Fruit fly (Drosophila melanogaster) whole organism, adult: ENCODE data around the gene Csl4.

Experiments used
- CG11617 ChIP-seq: fragments of 200-800 bp; sonication (Bioruptor generic); optimal IDR thresholded peaks from 2 replicates; lab custom pipeline; 2017; ENCODE audit warnings: mild to moderate bottlenecking, missing biosample characterization, missing genetic modification reagents, missing genetic modification characterization
- CG12768 ChIP-seq: fragments of 200-800 bp; sonication (Bioruptor generic); optimal IDR thresholded peaks from 2 replicates; lab custom pipeline; 2017; ENCODE audit warnings: missing biosample characterization, missing genetic modification characterization, mild to moderate bottlenecking, moderate library complexity, missing genetic modification reagents
- CG14711 ChIP-seq: fragments of 200-800 bp; sonication (Bioruptor generic); optimal IDR thresholded peaks from 2 replicates; lab custom pipeline; 2018; ENCODE audit warnings: missing biosample characterization, mild to moderate bottlenecking, missing genetic modification characterization, moderate library complexity
- CG1620 ChIP-seq: fragments of 200-800 bp; sonication (Bioruptor generic); optimal IDR thresholded peaks from 2 replicates; lab custom pipeline; 2016; ENCODE audit warnings: missing biosample characterization, missing genetic modification characterization
- CG33017 ChIP-seq: fragments of 200-800 bp; sonication (Bioruptor generic); optimal IDR thresholded peaks from 2 replicates; lab custom pipeline; 2018; ENCODE audit warnings: missing biosample characterization, mild to moderate bottlenecking, missing genetic modification characterization, moderate library complexity
- CG5204 ChIP-seq: fragments of 200-800 bp; sonication (Bioruptor generic); optimal IDR thresholded peaks from 2 replicates; lab custom pipeline; 2016; ENCODE audit warnings: missing biosample characterization, missing genetic modification characterization
- CG7045 ChIP-seq: fragments of 200-800 bp; sonication (Bioruptor generic); optimal IDR thresholded peaks from 2 replicates; lab custom pipeline; 2017; ENCODE audit warnings: missing biosample characterization, mild to moderate bottlenecking, missing genetic modification characterization
- CG7101 ChIP-seq: fragments of 200-800 bp; sonication (Bioruptor generic); optimal IDR thresholded peaks from 2 replicates; lab custom pipeline; 2018; ENCODE audit warnings: missing biosample characterization, mild to moderate bottlenecking, missing genetic modification characterization, moderate library complexity
- Clk ChIP-seq: fragments of 200-800 bp; sonication (Bioruptor generic); optimal IDR thresholded peaks from 2 replicates; lab custom pipeline; 2017; ENCODE audit warnings: missing biosample characterization, missing genetic modification characterization
- Crg-1 ChIP-seq: fragments of 200-800 bp; sonication (Bioruptor generic); optimal IDR thresholded peaks from 2 replicates; lab custom pipeline; 2016; ENCODE audit warnings: missing biosample characterization, missing genetic modification characterization
- Hr96 ChIP-seq: fragments of 200-800 bp; sonication (Bioruptor generic); optimal IDR thresholded peaks from 2 replicates; lab custom pipeline; 2016; ENCODE audit warnings: missing biosample characterization, missing genetic modification characterization
- Mnt ChIP-seq: fragments of 200-800 bp; sonication (Bioruptor generic); optimal IDR thresholded peaks from 2 replicates; lab custom pipeline; 2016; ENCODE audit warnings: missing biosample characterization, mild to moderate bottlenecking, missing genetic modification characterization
- bab1 ChIP-seq: fragments of 200-800 bp; sonication (Bioruptor generic); optimal IDR thresholded peaks from 3 replicates; lab custom pipeline; 2019; ENCODE audit warnings: missing biosample characterization, mild to moderate bottlenecking, missing genetic modification characterization, moderate library complexity
- cic ChIP-seq: fragments of 200-800 bp; sonication (Bioruptor generic); optimal IDR thresholded peaks from 2 replicates; lab custom pipeline; 2017; ENCODE audit warnings: missing biosample characterization, mild to moderate bottlenecking, missing genetic modification characterization, moderate library complexity
- cnc ChIP-seq, 2 experiments: fragments of >200 bp; optimal IDR thresholded peaks; 2 replicates each; lab custom pipeline; 2017
- kay ChIP-seq: fragments of 200-800 bp; sonication (Bioruptor generic); peaks from one replicate; lab custom pipeline; 2016; ENCODE audit warnings: missing biosample characterization, missing genetic modification characterization, borderline replicate concordance
- ovo ChIP-seq: fragments of 200-800 bp; sonication (Bioruptor generic); optimal IDR thresholded peaks from 2 replicates; lab custom pipeline; 2016; ENCODE audit warnings: missing biosample characterization, missing genetic modification characterization
- pad ChIP-seq: fragments of 200-800 bp; sonication (Bioruptor generic); optimal IDR thresholded peaks from 3 replicates; lab custom pipeline; 2017; ENCODE audit warnings: missing biosample characterization, missing genetic modification characterization, mild to moderate bottlenecking, moderate library complexity, missing genetic modification reagents
- tj ChIP-seq: fragments of 200-800 bp; sonication (Bioruptor generic); optimal IDR thresholded peaks from 3 replicates; lab custom pipeline; 2017; ENCODE audit warnings: missing biosample characterization, mild to moderate bottlenecking, missing genetic modification characterization, moderate library complexity
- toe ChIP-seq: fragments of 200-800 bp; sonication (Bioruptor generic); optimal IDR thresholded peaks from 2 replicates; lab custom pipeline; 2016; ENCODE audit warnings: missing biosample characterization, missing genetic modification characterization

Gene Csl4

dm6 chr2L:11121614-11122013 lies 1.8 kb downstream of the Csl4 start, which contains the start of gene Dnaaf4:
Dnaaf4 (minus strand) TSS chr2L:11121714.
- TF ChIP-seq CG12768 (GFP tag; lab: Kevin White, UChicago), result no peak
- TF ChIP-seq tj (GFP tag; lab: Kevin White, UChicago), result no peak
- no peak for TF ChIP-seq kay (GFP tag; lab: Kevin White, UChicago)
- no peak for TF ChIP-seq CG33017
- TF ChIP-seq bab1, result no peak
- no peak for TF ChIP-seq Mnt (GFP tag; lab: Kevin White, UChicago)
- TF ChIP-seq toe (GFP tag; lab: Kevin White, UChicago), result no peak
- TF ChIP-seq cic (GFP tag; lab: Kevin White, UChicago), result no peak
- no peak for TF ChIP-seq ovo (GFP tag; lab: Kevin White, UChicago)
- no peak for TF ChIP-seq Clk
- TF ChIP-seq cnc (optimal IDR thresholded peaks at IDR 0.05; lab: Kevin White, UChicago), result no peak
- TF ChIP-seq CG5204 (GFP tag; lab: Kevin White, UChicago), result no peak
- no peak for TF ChIP-seq pad
- no peak for TF ChIP-seq CG7101 (tag; lab: Kevin White, UChicago)
- no peak for TF ChIP-seq Crg-1 (GFP tag; lab: Kevin White, UChicago)
- TF ChIP-seq Hr96 (GFP tag; lab: Kevin White, UChicago), result no peak

- peak; percentile 22 for TF ChIP-seq bab1
- peak; percentile 9 for TF ChIP-seq Mnt (GFP tag; lab: Kevin White, UChicago)
- TF ChIP-seq toe (GFP tag; lab: Kevin White, UChicago), result no peak
- TF ChIP-seq ovo (GFP tag; lab: Kevin White, UChicago), result no peak
- TF ChIP-seq tj (GFP tag; lab: Kevin White, UChicago), result peak; percentile 1
- TF ChIP-seq CG14711 (tag; lab: Kevin White, UChicago), result peak; percentile 3
Measured at dm6 chr2L:11119966-11120517, 3.3 kb downstream of the Csl4 start, which contains the start of gene CG6230. CG6230 (minus strand) TSS chr2L:11120319.

DNA sequence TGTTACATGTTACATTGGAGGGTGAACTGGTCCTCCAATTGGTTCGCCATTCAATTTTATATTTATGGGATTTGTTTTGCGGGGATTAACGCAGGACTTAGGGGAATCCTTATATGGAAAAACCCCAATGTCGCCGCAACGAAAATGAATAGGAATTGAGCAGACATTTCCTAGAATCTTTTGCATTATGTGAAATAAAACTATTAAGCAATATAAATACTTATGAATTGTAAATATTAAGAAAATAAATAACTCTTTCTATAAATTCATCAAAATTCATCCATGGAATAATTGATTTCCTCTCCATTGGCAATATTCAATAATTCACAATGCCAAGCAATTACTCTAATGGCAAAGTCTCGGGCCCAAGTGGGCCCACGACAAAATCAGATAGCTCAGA lies 9.7 kb downstream of the Csl4 start, which contains the start of gene Gr32a:
Gene Gr32a, plus strand, starts transcription at position 301 of the 400 bp plus-strand sequence.
- TF ChIP-seq CG5204 (GFP tag; lab: Kevin White, UChicago) (no peak), tj (GFP tag; lab: Kevin White, UChicago) (no peak), CG11617 (GFP tag; lab: Kevin White, UChicago) (no peak), cic (GFP tag; lab: Kevin White, UChicago) (no peak), CG33017 (no peak)

- peak; percentile 63 for TF ChIP-seq CG7045
- peak; percentile 50 for TF ChIP-seq pad
- no peak for TF ChIP-seq Crg-1 (GFP tag; lab: Kevin White, UChicago)
- TF ChIP-seq bab1, result peak; percentile 65
- TF ChIP-seq CG14711 (tag; lab: Kevin White, UChicago), result peak; percentile 51
- TF ChIP-seq CG33017, result peak; percentile 65
- peak; percentile 47 for TF ChIP-seq CG11617 (GFP tag; lab: Kevin White, UChicago)
- TF ChIP-seq Mnt (GFP tag; lab: Kevin White, UChicago), result no peak
- peak; percentile 37 for TF ChIP-seq Clk
- TF ChIP-seq cnc (optimal IDR thresholded peaks at IDR 0.05; lab: Kevin White, UChicago), result no peak
- peak; percentile 59 for TF ChIP-seq CG7101 (tag; lab: Kevin White, UChicago)
- TF ChIP-seq CG1620 (GFP tag; lab: Kevin White, UChicago), result no peak
- TF ChIP-seq CG12768 (GFP tag; lab: Kevin White, UChicago), result peak; percentile 60
Measured at dm6 chr2L:11113011-11113528, 10.3 kb downstream of the Csl4 start, which contains the start of gene Idua. Idua (minus strand) TSS chr2L:11113061.

DNA sequence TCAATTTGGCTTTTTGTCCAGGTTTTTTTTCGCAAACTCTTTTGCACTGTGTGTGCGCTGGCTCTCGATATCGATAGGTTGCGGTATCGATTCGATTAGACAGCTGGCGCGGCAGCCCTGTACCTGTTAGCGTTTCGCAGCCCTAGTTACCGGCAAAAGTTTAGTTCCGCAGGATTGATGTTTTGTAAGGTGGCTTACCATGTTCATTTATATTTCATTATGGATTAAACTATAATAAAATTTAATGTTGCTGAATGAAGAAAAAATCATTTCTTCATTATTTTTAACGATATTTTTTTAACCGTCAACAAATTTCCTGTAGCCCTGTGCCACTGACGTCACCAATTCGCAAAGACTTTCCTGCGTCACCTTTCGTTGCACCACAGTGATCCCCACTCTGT lies 16.8 kb downstream of the Csl4 start, which contains the start of gene Reps:
Gene Reps, minus strand, starts transcription at position 84 of the 401 bp plus-strand sequence.
- TF ChIP-seq toe (GFP tag; lab: Kevin White, UChicago) (peak; percentile 98), kay (GFP tag; lab: Kevin White, UChicago) (no peak), bab1 (peak; percentile 96), Crg-1 (GFP tag; lab: Kevin White, UChicago) (peak; percentile 96), pad (peak; percentile 89), CG14711 (tag; lab: Kevin White, UChicago) (peak; percentile 95), CG7101 (tag; lab: Kevin White, UChicago) (peak; percentile 97), CG5204 (GFP tag; lab: Kevin White, UChicago) (peak; percentile 98), Mnt (GFP tag; lab: Kevin White, UChicago) (peak; percentile 93), CG1620 (GFP tag; lab: Kevin White, UChicago) (peak; percentile 97), CG7045 (peak; percentile 98), ovo (GFP tag; lab: Kevin White, UChicago) (peak; percentile 94), cic (GFP tag; lab: Kevin White, UChicago) (peak; percentile 77), Hr96 (GFP tag; lab: Kevin White, UChicago) (peak; percentile 97), tj (GFP tag; lab: Kevin White, UChicago) (peak; percentile 87), CG12768 (GFP tag; lab: Kevin White, UChicago) (peak; percentile 98), Clk (peak; percentile 96), CG33017 (peak; percentile 96), CG11617 (GFP tag; lab: Kevin White, UChicago) (peak; percentile 96), cnc (optimal IDR thresholded peaks at IDR 0.05; lab: Kevin White, UChicago) (no peak)

dm6 chr2L:11105320-11105719 lies 18.0 kb downstream of the Csl4 start:
- TF ChIP-seq toe (GFP tag; lab: Kevin White, UChicago), result no peak
- TF ChIP-seq CG14711 (tag; lab: Kevin White, UChicago), result no peak
- no peak for TF ChIP-seq Mnt (GFP tag; lab: Kevin White, UChicago)
- no peak for TF ChIP-seq Hr96 (GFP tag; lab: Kevin White, UChicago)
- TF ChIP-seq ovo (GFP tag; lab: Kevin White, UChicago), result no peak
- TF ChIP-seq CG5204 (GFP tag; lab: Kevin White, UChicago), result no peak
- no peak for TF ChIP-seq pad
- no peak for TF ChIP-seq CG1620 (GFP tag; lab: Kevin White, UChicago)
- TF ChIP-seq kay (GFP tag; lab: Kevin White, UChicago), result no peak
- TF ChIP-seq tj (GFP tag; lab: Kevin White, UChicago), result no peak
- TF ChIP-seq CG12768 (GFP tag; lab: Kevin White, UChicago), result no peak
